Worm (Caenorhabditis elegans) whole organism, L3 larva: ENCODE results near the gene dnj-1.
A peak's percentile ranks its signal among the peaks of the same experiment; 100 is the strongest.

Experiments used
- egl-5 ChIP-seq: fragments of 150-350 bp; optimal IDR thresholded peaks from 2 replicates; lab custom pipeline; 2017; ENCODE audit warnings: missing biosample characterization, missing genetic modification reagents, missing genetic modification characterization, inconsistent platforms
- elt-1 ChIP-seq: fragments of 150-350 bp; optimal IDR thresholded peaks from 2 replicates; lab custom pipeline; 2014; ENCODE audit warnings: missing biosample characterization, missing genetic modification characterization
- fkh-10 ChIP-seq: sonication (generic microtip); optimal IDR thresholded peaks from 2 replicates; lab custom pipeline; 2017; ENCODE audit warnings: missing biosample characterization, missing genetic modification reagents, missing genetic modification characterization
- fkh-2 ChIP-seq: fragments of 150-350 bp; optimal IDR thresholded peaks from 2 replicates; lab custom pipeline; 2014; ENCODE audit warnings: missing biosample characterization, missing genetic modification reagents, missing genetic modification characterization
- hmg-11 ChIP-seq: sonication (generic microtip); optimal IDR thresholded peaks from 2 replicates; lab custom pipeline; 2016; ENCODE audit warnings: missing genetic modification characterization, missing compliant biosample characterization
- jun-1 ChIP-seq: fragments of 150-350 bp; optimal IDR thresholded peaks from 2 replicates; lab custom pipeline; 2014; ENCODE audit warnings: missing biosample characterization, missing genetic modification reagents, missing genetic modification characterization
- lin-39 ChIP-seq: fragments of 150-350 bp; optimal IDR thresholded peaks from 2 replicates; lab custom pipeline; 2018; ENCODE audit warnings: missing biosample characterization, missing genetic modification reagents, missing genetic modification characterization
- nfya-1 ChIP-seq: sonication (generic microtip); optimal IDR thresholded peaks from 2 replicates; lab custom pipeline; 2017; ENCODE audit warnings: missing genetic modification characterization, mild to moderate bottlenecking, missing compliant biosample characterization, antibody characterized with exemption, moderate library complexity; ENCODE audit not compliant: insufficient read depth
- nhr-11 ChIP-seq: fragments of 150-350 bp; optimal IDR thresholded peaks from 2 replicates; lab custom pipeline; 2014; ENCODE audit warnings: missing biosample characterization, missing genetic modification characterization
- skn-1 ChIP-seq: fragments of 150-350 bp; optimal IDR thresholded peaks from 2 replicates; lab custom pipeline; 2014; ENCODE audit warnings: missing biosample characterization, missing genetic modification characterization

The dnj-1 gene

DNA sequence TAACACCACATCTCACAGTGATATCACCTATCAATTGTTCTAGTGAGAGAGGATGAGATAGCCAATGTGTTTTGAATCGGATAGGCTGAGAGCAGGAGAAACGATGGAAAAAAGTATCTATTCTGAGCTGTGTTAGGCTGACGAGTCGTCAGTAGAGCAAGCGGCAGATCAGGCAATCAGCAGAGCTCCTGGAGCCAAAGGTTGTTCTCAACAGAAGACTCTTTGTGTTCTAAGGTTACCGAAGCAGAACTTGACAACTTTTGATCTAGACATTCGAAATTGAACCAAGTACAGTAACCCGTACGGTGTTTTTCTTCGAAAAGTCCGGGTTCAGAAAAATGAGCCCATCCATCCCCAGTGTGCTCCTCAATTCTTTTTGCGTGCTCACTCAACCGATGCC is 53.9 kb downstream of the dnj-1 start:
- TF ChIP-seq fkh-10 (GFP tag; lab: Kevin White, UChicago) = no peak
- peak; percentile 8 for TF ChIP-seq nhr-11 (tag; lab: Kevin White, UChicago)
- TF ChIP-seq, all 47 proteins: peak for 1

- peak; percentile 56 for TF ChIP-seq elt-1
- peak; percentile 62 for TF ChIP-seq egl-5
- TF ChIP-seq nfya-1 (tag; lab: Kevin White, UChicago) = peak; percentile 59
- TF ChIP-seq hmg-11 = peak; percentile 15
- TF ChIP-seq fkh-2 (tag; lab: Kevin White, UChicago) = no peak
- peak; percentile 29 for TF ChIP-seq skn-1
- TF ChIP-seq lin-39 (tag; lab: Kevin White, UChicago) = peak; percentile 87
- TF ChIP-seq jun-1 (tag; lab: Kevin White, UChicago) = no peak
- TF ChIP-seq, all 47 proteins: peak for 6
Observed at ce11 chrIV:11353946-11354458, 55.2 kb downstream of the dnj-1 start, which contains the start of gene T01G1.2. Gene T01G1.2 (plus strand): TSS chrIV:11354408.
